Fruit fly (Drosophila melanogaster) whole organism, embryonic: ENCODE data around the gene CG2681.

Source experiments
- CG12769 ChIP-seq: fragments of 200-800 bp; sonication (Bioruptor generic); optimal IDR thresholded peaks from 2 replicates; lab custom pipeline; 2019; ENCODE audit warnings: missing biosample characterization, mild to moderate bottlenecking, missing genetic modification characterization, moderate library complexity
- CG14050 ChIP-seq: fragments of 200-800 bp; sonication (Bioruptor generic); IDR thresholded peaks from 3 replicates; pipeline ENCODE4 v1.3.6; 2022; ENCODE audit warnings: missing biosample characterization, missing genetic modification characterization
- CG3726 ChIP-seq: fragments of 200-800 bp; sonication (Bioruptor generic); IDR thresholded peaks from 3 replicates; pipeline ENCODE4, ENCODE4 v1.3.6; 2022; ENCODE audit warnings: missing biosample characterization, missing genetic modification characterization
- CG43689 ChIP-seq: fragments of 200-800 bp; sonication (Bioruptor generic); IDR thresholded peaks from 2 replicates; pipeline ENCODE4 v1.3.6; 2022; ENCODE audit warnings: missing biosample characterization, missing genetic modification characterization
- CG7372 ChIP-seq: fragments of 200-800 bp; sonication (Bioruptor generic); IDR thresholded peaks from 2 replicates; pipeline ENCODE4 v1.3.6; 2022; ENCODE audit warnings: missing biosample characterization, missing genetic modification characterization
- CG9876 ChIP-seq: fragments of 200-800 bp; sonication (Bioruptor generic); optimal IDR thresholded peaks from 2 replicates; lab custom pipeline; 2016; ENCODE audit warnings: missing biosample characterization, missing genetic modification characterization
- MESR4 ChIP-seq: fragments of 200-800 bp; sonication (Bioruptor generic); optimal IDR thresholded peaks from 2 replicates; lab custom pipeline; 2018; ENCODE audit warnings: missing biosample characterization, mild to moderate bottlenecking, missing genetic modification characterization, moderate library complexity
- Poxn ChIP-seq: fragments of 200-800 bp; sonication (Bioruptor generic); IDR thresholded peaks from 2 replicates; pipeline ENCODE4 v1.3.6; 2022; ENCODE audit warnings: missing biosample characterization, missing genetic modification characterization
- croc ChIP-seq: fragments of 200-800 bp; sonication (Bioruptor generic); conservative IDR thresholded peaks from 3 replicates; pipeline ENCODE4 v1.3.6; 2022; ENCODE audit warnings: missing biosample characterization, missing genetic modification characterization
- ftz-f1 ChIP-seq: fragments of 200-800 bp; sonication (Bioruptor generic); optimal IDR thresholded peaks from 2 replicates; lab custom pipeline; 2016; ENCODE audit warnings: missing biosample characterization, missing genetic modification characterization
- ranshi ChIP-seq: fragments of 200-800 bp; sonication (Bioruptor generic); IDR thresholded peaks from 2 replicates; pipeline ENCODE4 v1.3.6; 2022; ENCODE audit warnings: missing biosample characterization, missing genetic modification characterization
- sens ChIP-seq: fragments of 200-800 bp; sonication (Bioruptor generic); peaks from one replicate; lab custom pipeline; 2016; ENCODE audit warnings: missing biosample characterization, missing genetic modification characterization
- sima ChIP-seq: fragments of 200-800 bp; sonication (Bioruptor generic); optimal IDR thresholded peaks from 2 replicates; lab custom pipeline; 2016; ENCODE audit warnings: missing biosample characterization, missing genetic modification characterization
- tgo ChIP-seq: fragments of 200-800 bp; sonication (Bioruptor generic); IDR thresholded peaks from 3 replicates; pipeline ENCODE4 v1.3.6; 2022; ENCODE audit warnings: missing biosample characterization, missing genetic modification characterization

dm6 chrX:2685580-2685979 lies 22.9 kb upstream of the CG2681 start, which contains the start of gene per:
- TF ChIP-seq sens (GFP tag; lab: Kevin White, UChicago): no peak
- TF ChIP-seq sima (GFP tag; lab: Kevin White, UChicago): no peak
- no peak for TF ChIP-seq Poxn
- TF ChIP-seq CG12769 (tag; lab: Kevin White, UChicago): no peak
- TF ChIP-seq ranshi (GFP tag; lab: Robert Waterston, UW): no peak
- TF ChIP-seq CG7372 (GFP tag; lab: Robert Waterston, UW): no peak
- no peak for TF ChIP-seq ftz-f1 (GFP tag; lab: Kevin White, UChicago)
- TF ChIP-seq CG9876 (GFP tag; lab: Kevin White, UChicago): no peak
- no peak for TF ChIP-seq tgo (GFP tag; lab: Robert Waterston, UW)
- TF ChIP-seq CG14050 (GFP tag; lab: Robert Waterston, UW): no peak
- no peak for TF ChIP-seq MESR4 (GFP tag; lab: Kevin White, UChicago)
- no peak for TF ChIP-seq croc
- TF ChIP-seq CG43689 (GFP tag; lab: Robert Waterston, UW): no peak
- TF ChIP-seq CG3726 (GFP tag; lab: Robert Waterston, UW): no peak
